Worm (Caenorhabditis elegans) whole organism, young adult: Measurements from ENCODE around the gene F48F5.8.

ENCODE experiments used
- B0019.2 ChIP-seq: fragments of 200-800 bp; sonication (Bioruptor generic); conservative IDR thresholded peaks from 2 replicates; pipeline ENCODE4 v1.3.6; 2022; ENCODE audit warnings: missing genetic modification reagents, missing genetic modification characterization, missing compliant biosample characterization
- B0261.1 ChIP-seq: sonication (generic microtip); optimal IDR thresholded peaks from 2 replicates; lab custom pipeline; 2016; ENCODE audit warnings: mild to moderate bottlenecking, missing genetic modification characterization, moderate library complexity, missing compliant biosample characterization
- C06A6.2 ChIP-seq: fragments of 200-800 bp; sonication (Bioruptor generic); conservative IDR thresholded peaks from 2 replicates; pipeline ENCODE4 v1.3.6; 2022; ENCODE audit warnings: missing genetic modification characterization, missing compliant biosample characterization
- C17E4.6 ChIP-seq: fragments of 200-800 bp; sonication (Bioruptor generic); IDR thresholded peaks from 2 replicates; pipeline ENCODE4 v1.3.6; 2022; ENCODE audit warnings: missing genetic modification reagents, missing genetic modification characterization, missing compliant biosample characterization
- F22D6.2 ChIP-seq: sonication (generic microtip); optimal IDR thresholded peaks from 2 replicates; lab custom pipeline; 2016; ENCODE audit warnings: mild to moderate bottlenecking, missing genetic modification characterization, missing compliant biosample characterization
- F33H1.4 ChIP-seq: fragments of 200-800 bp; sonication (Bioruptor generic); IDR thresholded peaks from 2 replicates; pipeline ENCODE4 v1.3.6; 2022; ENCODE audit warnings: missing genetic modification reagents, missing genetic modification characterization, missing compliant biosample characterization
- F37B4.10 ChIP-seq: fragments of 200-800 bp; sonication (Bioruptor generic); IDR thresholded peaks from 2 replicates; pipeline ENCODE4 v1.3.6; 2022; ENCODE audit warnings: missing genetic modification characterization, missing compliant biosample characterization
- F39B2.1 ChIP-seq: fragments of 200-800 bp; sonication (Bioruptor generic); IDR thresholded peaks from 2 replicates; pipeline ENCODE4 v1.3.6; 2022; ENCODE audit warnings: missing genetic modification reagents, missing genetic modification characterization, missing compliant biosample characterization
- F52B5.7 ChIP-seq: sonication (generic microtip); optimal IDR thresholded peaks from 2 replicates; lab custom pipeline; 2016; ENCODE audit warnings: mild to moderate bottlenecking, missing genetic modification characterization, missing compliant biosample characterization
- F57A8.1 ChIP-seq: fragments of 200-800 bp; sonication (Bioruptor generic); optimal IDR thresholded peaks from 2 replicates; lab custom pipeline; 2018; ENCODE audit warnings: mild to moderate bottlenecking, missing genetic modification characterization, moderate library complexity, missing compliant biosample characterization
- F57C9.4 ChIP-seq: sonication (generic microtip); optimal IDR thresholded peaks from 2 replicates; lab custom pipeline; 2017; ENCODE audit warnings: mild to moderate bottlenecking, missing genetic modification characterization, missing compliant biosample characterization
- T26A5.8 ChIP-seq: sonication (generic microtip); optimal IDR thresholded peaks from 2 replicates; lab custom pipeline; 2016; ENCODE audit warnings: missing genetic modification characterization, missing compliant biosample characterization
- Y53F4B.3 ChIP-seq: fragments of 200-800 bp; sonication (Bioruptor generic); IDR thresholded peaks from 2 replicates; pipeline ENCODE4 v1.3.6; 2022; ENCODE audit warnings: missing genetic modification reagents, missing genetic modification characterization, missing compliant biosample characterization
- Y79H2A.3 ChIP-seq: fragments of 200-800 bp; sonication (Bioruptor generic); conservative IDR thresholded peaks from 2 replicates; pipeline ENCODE4 v1.3.6; 2022; ENCODE audit warnings: missing genetic modification reagents, missing genetic modification characterization, missing compliant biosample characterization
- aptf-2 ChIP-seq: fragments of 200-800 bp; sonication (Bioruptor generic); conservative IDR thresholded peaks from 2 replicates; pipeline ENCODE4 v1.3.6; 2022; ENCODE audit warnings: missing genetic modification reagents, missing genetic modification characterization, missing compliant biosample characterization
- aptf-3 ChIP-seq: fragments of 200-800 bp; sonication (Bioruptor generic); IDR thresholded peaks from 2 replicates; pipeline ENCODE4 v1.3.6; 2022; ENCODE audit warnings: missing genetic modification characterization, missing compliant biosample characterization
- athp-1 ChIP-seq: sonication (generic microtip); optimal IDR thresholded peaks from 2 replicates; lab custom pipeline; 2017; ENCODE audit warnings: mild to moderate bottlenecking, missing genetic modification characterization, missing compliant biosample characterization
- attf-6 ChIP-seq: fragments of 200-800 bp; sonication (Bioruptor generic); IDR thresholded peaks from 2 replicates; pipeline ENCODE4 v1.3.6; 2022; ENCODE audit warnings: missing genetic modification reagents, missing genetic modification characterization, missing compliant biosample characterization
- cebp-1 ChIP-seq, 2 experiments: fragments of 200-800 bp in 1 of 2; sonication (Bioruptor generic) in 1 of 2; sonication (generic microtip) in 1 of 2; IDR thresholded peaks in 1 of 2; optimal IDR thresholded peaks in 1 of 2; 2 replicates each; pipeline versions ENCODE4 v1.3.6 to Lab custom; 2017 to 2022; ENCODE audit warnings: missing compliant biosample characterization in 2 of 2, missing genetic modification characterization in 2 of 2, mild to moderate bottlenecking in 1 of 2, missing genetic modification reagents in 1 of 2, moderate library complexity in 1 of 2
- chd-7 ChIP-seq: sonication (generic microtip); optimal IDR thresholded peaks from 2 replicates; lab custom pipeline; 2016; ENCODE audit warnings: mild to moderate bottlenecking, missing genetic modification characterization, moderate library complexity, missing compliant biosample characterization
- die-1 ChIP-seq: sonication (generic microtip); optimal IDR thresholded peaks from 2 replicates; lab custom pipeline; 2016; ENCODE audit warnings: missing genotype, mild to moderate bottlenecking, missing genetic modification characterization, missing compliant biosample characterization
- dpff-1 ChIP-seq: sonication (generic microtip); optimal IDR thresholded peaks from 2 replicates; lab custom pipeline; 2017; ENCODE audit warnings: mild to moderate bottlenecking, missing genetic modification characterization, missing compliant biosample characterization
- egl-18 ChIP-seq: fragments of 200-800 bp; sonication (Bioruptor generic); IDR thresholded peaks from 2 replicates; pipeline ENCODE4 v1.3.6; 2022; ENCODE audit warnings: missing genetic modification reagents, missing genetic modification characterization, missing compliant biosample characterization
- egrh-3 ChIP-seq: fragments of 200-800 bp; sonication (Bioruptor generic); IDR thresholded peaks from 2 replicates; pipeline ENCODE4 v1.3.6; 2022; ENCODE audit warnings: missing genetic modification reagents, missing genetic modification characterization, missing compliant biosample characterization
- ekl-4 ChIP-seq: fragments of 200-800 bp; sonication (Bioruptor generic); IDR thresholded peaks from 2 replicates; pipeline ENCODE4 v1.3.6; 2022; ENCODE audit warnings: missing genetic modification reagents, missing genetic modification characterization, missing compliant biosample characterization
- fkh-3 ChIP-seq: sonication (generic microtip); optimal IDR thresholded peaks from 2 replicates; lab custom pipeline; 2016; ENCODE audit warnings: mild to moderate bottlenecking, missing genetic modification characterization, missing compliant biosample characterization
- him-1 ChIP-seq: sonication (generic microtip); optimal IDR thresholded peaks from 2 replicates; lab custom pipeline; 2016; ENCODE audit warnings: missing genotype, missing genetic modification reagents, missing genetic modification characterization, missing compliant biosample characterization
- lir-1 ChIP-seq: fragments of 200-800 bp; sonication (Bioruptor generic); conservative IDR thresholded peaks from 2 replicates; pipeline ENCODE4 v1.3.6; 2022; ENCODE audit warnings: missing genetic modification reagents, missing genetic modification characterization, missing compliant biosample characterization
- mcd-1 ChIP-seq: fragments of 200-800 bp; sonication (Bioruptor generic); IDR thresholded peaks from 2 replicates; pipeline ENCODE4 v1.3.6; 2022; ENCODE audit warnings: missing genetic modification reagents, missing genetic modification characterization, missing compliant biosample characterization
- mxl-1 ChIP-seq: sonication (generic microtip); optimal IDR thresholded peaks from 2 replicates; lab custom pipeline; 2016; ENCODE audit warnings: missing genetic modification characterization, missing compliant biosample characterization
- nfyb-1 ChIP-seq: fragments of 200-800 bp; sonication (Bioruptor generic); IDR thresholded peaks from 2 replicates; pipeline ENCODE4 v1.3.6; 2022; ENCODE audit warnings: missing genetic modification reagents, missing genetic modification characterization, missing compliant biosample characterization
- nhr-80 ChIP-seq: sonication (generic microtip); optimal IDR thresholded peaks from 2 replicates; lab custom pipeline; 2016; ENCODE audit warnings: missing genetic modification characterization, missing compliant biosample characterization
- nhr-90 ChIP-seq: sonication (generic microtip); optimal IDR thresholded peaks from 2 replicates; lab custom pipeline; 2016; ENCODE audit warnings: missing genotype, mild to moderate bottlenecking, missing genetic modification characterization, missing compliant biosample characterization
- pha-4 ChIP-seq: fragments of 150-350 bp; sonication (generic microtip); optimal IDR thresholded peaks from 2 replicates; lab custom pipeline; 2014; ENCODE audit warnings: missing biosample characterization, missing genetic modification reagents, missing genetic modification characterization
- repo-1 ChIP-seq: sonication (generic microtip); optimal IDR thresholded peaks from 2 replicates; lab custom pipeline; 2017; ENCODE audit warnings: mild to moderate bottlenecking, missing genetic modification characterization, missing compliant biosample characterization
- sea-2 ChIP-seq: fragments of 200-800 bp; sonication (Bioruptor generic); IDR thresholded peaks from 2 replicates; pipeline ENCODE4 v1.3.6; 2022; ENCODE audit warnings: missing genetic modification characterization, missing compliant biosample characterization
- snpc-1.1 ChIP-seq: sonication (generic microtip); optimal IDR thresholded peaks from 2 replicates; lab custom pipeline; 2017; ENCODE audit warnings: missing genetic modification characterization, mild to moderate bottlenecking, missing compliant biosample characterization, antibody characterized with exemption, moderate library complexity, missing genotype, missing genetic modification reagents; ENCODE audit not compliant: insufficient read depth
- snpc-4 ChIP-seq, 5 experiments: fragments of 150-350 bp in 1 of 5; sonication (generic microtip) in 4 of 5; optimal IDR thresholded peaks; 2 replicates each; lab custom pipeline; 2014 to 2018; ENCODE audit warnings: missing genetic modification characterization in 5 of 5, missing biosample characterization in 3 of 5, antibody characterized with exemption in 2 of 5, mild to moderate bottlenecking in 2 of 5, missing compliant biosample characterization in 2 of 5, missing genotype in 2 of 5, moderate library complexity in 2 of 5, missing genetic modification reagents in 1 of 5
- tbx-9 ChIP-seq: sonication (generic microtip); optimal IDR thresholded peaks from 2 replicates; lab custom pipeline; 2016; ENCODE audit warnings: borderline replicate concordance, missing genetic modification characterization, inconsistent platforms, missing compliant biosample characterization
- unc-130 ChIP-seq: sonication (generic microtip); optimal IDR thresholded peaks from 2 replicates; lab custom pipeline; 2016; ENCODE audit warnings: missing genetic modification reagents, missing genetic modification characterization, missing compliant biosample characterization
- unc-62 ChIP-seq: fragments of 150-350 bp; optimal IDR thresholded peaks from 2 replicates; lab custom pipeline; 2014; ENCODE audit warnings: missing biosample characterization, missing genetic modification reagents, missing genetic modification characterization
- zfh-2 ChIP-seq: fragments of 200-800 bp; sonication (Bioruptor generic); conservative IDR thresholded peaks from 2 replicates; pipeline ENCODE4 v1.3.6; 2022; ENCODE audit warnings: missing genetic modification reagents, missing genetic modification characterization, missing compliant biosample characterization
- ztf-25 ChIP-seq: fragments of 200-800 bp; sonication (Bioruptor generic); IDR thresholded peaks from 2 replicates; pipeline ENCODE4 v1.3.6; 2022; ENCODE audit warnings: missing genetic modification reagents, missing genetic modification characterization, missing compliant biosample characterization
- ztf-6 ChIP-seq: fragments of 200-800 bp; sonication (Bioruptor generic); IDR thresholded peaks from 2 replicates; pipeline ENCODE4 v1.3.6; 2022; ENCODE audit warnings: missing genetic modification reagents, missing genetic modification characterization, missing compliant biosample characterization

F48F5.8 gene

DNA sequence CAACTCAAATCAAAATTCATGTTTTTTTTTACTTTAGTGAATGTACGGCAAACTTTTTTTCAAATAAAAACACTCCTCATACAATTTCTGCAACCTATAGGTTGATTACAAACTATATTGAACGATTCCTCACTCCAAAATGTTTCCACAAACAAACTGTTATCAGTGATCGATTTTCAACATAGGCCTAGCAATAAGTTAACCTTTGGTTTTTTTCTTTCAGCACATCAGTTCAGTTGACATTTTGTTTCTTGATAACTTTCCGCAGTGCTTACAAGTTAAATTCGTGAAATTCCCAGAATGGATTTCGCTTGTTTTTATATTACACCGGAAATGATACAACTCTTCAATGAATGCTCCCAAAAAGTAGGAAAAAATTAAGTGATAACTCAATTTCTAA lies 37.7 kb upstream of the F48F5.8 start, which contains the start of gene F53H2.1:
Gene F53H2.1, plus strand, starts transcription at position 301 of the 400 bp plus-strand sequence.
- TF ChIP-seq lir-1 (no peak), aptf-3 (GFP tag; lab: Robert Waterston, UW) (no peak), attf-6 (GFP tag; lab: Robert Waterston, UW) (no peak), die-1 (tag; lab: Kevin White, UChicago) (no peak), F57A8.1 (GFP tag; lab: Kevin White, UChicago) (no peak), snpc-1.1 (no peak)

DNA sequence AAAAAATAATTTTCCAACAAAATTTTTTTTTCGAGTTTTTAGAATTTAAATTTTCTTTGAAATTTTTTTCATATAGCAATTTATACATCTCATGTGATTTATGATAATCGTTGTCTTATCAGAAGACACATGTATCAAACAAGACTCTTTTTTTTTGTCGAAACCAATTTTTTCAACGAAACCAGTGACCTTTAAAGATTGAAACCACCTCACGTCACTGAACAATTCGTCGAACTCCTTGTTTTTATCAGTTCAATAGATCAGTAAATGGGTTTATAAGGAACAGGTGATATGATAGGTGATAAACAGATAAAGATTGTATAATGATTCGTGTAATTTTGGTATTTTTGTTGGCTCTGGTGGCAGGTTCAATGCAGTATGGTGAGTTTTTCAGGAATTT lies 31.4 kb upstream of the F48F5.8 start, which contains the start of gene cnc-7:
Gene cnc-7, plus strand, starts transcription at position 301 of the 400 bp plus-strand sequence.
- TF ChIP-seq ztf-6 (GFP tag; lab: Robert Waterston, UW) (no peak), B0261.1 (tag; lab: Kevin White, UChicago) (no peak), nhr-80 (tag; lab: Kevin White, UChicago) (no peak), F57C9.4 (tag; lab: Kevin White, UChicago) (no peak), unc-62 (GFP tag; lab: Kevin White, UChicago) (no peak), pha-4 (no peak), repo-1 (tag; lab: Kevin White, UChicago) (no peak), athp-1 (no peak), nhr-90 (no peak), F52B5.7 (tag; lab: Kevin White, UChicago) (no peak)

DNA sequence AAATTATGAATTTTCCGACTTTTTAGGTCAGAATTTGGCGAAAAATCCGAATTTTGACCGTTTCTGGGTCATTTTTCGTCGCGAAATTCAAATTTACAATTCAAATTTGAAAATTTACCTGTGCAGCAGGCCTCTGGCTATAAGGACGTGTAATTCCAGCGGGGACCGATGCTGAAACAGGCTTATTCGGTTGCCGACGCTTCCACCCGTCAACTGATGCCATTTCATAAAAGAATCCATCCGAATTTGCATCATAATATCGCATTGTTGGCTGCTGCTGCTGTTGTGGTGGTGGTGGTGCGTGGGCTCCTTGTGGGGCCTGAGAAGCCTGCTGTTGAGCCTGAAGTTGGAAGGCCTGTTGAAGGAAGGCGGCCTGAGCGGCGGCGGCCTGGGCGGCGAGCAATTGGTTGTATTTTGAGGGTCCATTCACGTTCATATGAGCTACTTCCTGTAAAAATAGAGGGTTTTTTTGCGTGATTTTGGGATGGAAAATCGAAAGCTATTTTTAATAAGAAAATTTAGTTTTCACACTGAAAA lies 25.5 kb upstream of the F48F5.8 start:
- TF ChIP-seq unc-130 (GFP tag; lab: Kevin White, UChicago) (no peak), nfyb-1 (no peak), C06A6.2 (GFP tag; lab: Robert Waterston, UW) (no peak), Y53F4B.3 (GFP tag; lab: Robert Waterston, UW) (no peak), ztf-25 (GFP tag; lab: Robert Waterston, UW) (no peak), F37B4.10 (GFP tag; lab: Robert Waterston, UW) (0 out of 2 replicates have a peak, but pooled peaks have one; percentile 56), T26A5.8 (tag; lab: Kevin White, UChicago) (no peak), F22D6.2 (tag; lab: Kevin White, UChicago) (no peak), ekl-4 (no peak), snpc-4 (GFP tag; optimal IDR thresholded peaks at IDR 0.05; lab: Kevin White, UChicago) (no peak), snpc-4 (tag; optimal IDR thresholded peaks at IDR 0.05; lab: Kevin White, UChicago) (no peak), fkh-3 (tag; lab: Kevin White, UChicago) (no peak), dpff-1 (no peak), aptf-2 (GFP tag; lab: Robert Waterston, UW) (no peak), zfh-2 (GFP tag; lab: Robert Waterston, UW) (peak; percentile 82), F33H1.4 (GFP tag; lab: Robert Waterston, UW) (no peak), mxl-1 (tag; lab: Kevin White, UChicago) (no peak), chd-7 (tag; lab: Kevin White, UChicago) (no peak), B0019.2 (GFP tag; lab: Robert Waterston, UW) (no peak), him-1 (tag; lab: Kevin White, UChicago) (no peak), cebp-1 (GFP tag; IDR thresholded peaks at IDR 0.05; lab: Robert Waterston, UW) (no peak), cebp-1 (tag; optimal IDR thresholded peaks at IDR 0.05; lab: Kevin White, UChicago) (peak; percentile 13), die-1 (tag; lab: Kevin White, UChicago) (no peak), egl-18 (GFP tag; lab: Robert Waterston, UW) (no peak), tbx-9 (tag; lab: Kevin White, UChicago) (no peak), nhr-80 (tag; lab: Kevin White, UChicago) (no peak), F39B2.1 (GFP tag; lab: Robert Waterston, UW) (no peak), sea-2 (no peak), egrh-3 (GFP tag; lab: Robert Waterston, UW) (peak; percentile 39; the same call in 1 of the 2 replicates), C17E4.6 (no peak), Y79H2A.3 (GFP tag; lab: Robert Waterston, UW) (no peak), attf-6 (GFP tag; lab: Robert Waterston, UW) (no peak), mcd-1 (GFP tag; lab: Robert Waterston, UW) (0 out of 2 replicates have a peak, but pooled peaks have one; percentile 11)
- TF ChIP-seq, all 124 proteins: peak for 5
